Worm (Caenorhabditis elegans): ENCODE results near the gene srw-138.
"Not testable (repeated sequence)": the region's sequence is repeated elsewhere in the genome, so short reads cannot be mapped to it uniquely, and the experiment has no call there.

DNA sequence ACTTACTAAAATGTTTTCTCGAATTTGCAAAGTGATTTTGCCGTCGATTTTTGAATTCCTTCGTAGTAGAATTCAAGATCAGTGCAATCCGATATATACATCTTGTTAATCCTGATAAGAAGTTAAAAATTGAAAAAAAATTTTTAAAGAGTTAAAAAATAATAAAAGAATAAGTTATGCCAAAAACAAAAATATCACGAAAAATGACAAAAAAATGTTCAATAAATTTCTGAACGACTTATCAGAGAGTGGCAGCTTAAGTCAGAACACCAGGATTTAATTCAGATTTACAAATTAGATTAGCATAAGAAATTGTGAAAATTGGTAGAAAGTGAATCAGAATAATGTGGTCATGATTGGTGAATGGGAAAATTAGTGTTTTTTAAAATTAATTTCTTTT, 10.8 kb downstream of the srw-138 start, which contains the start of gene srw-122:
- TF ChIP-seq him-1, dao-5, W03F9.2 (tag; optimal IDR thresholded peaks at IDR 0.05): not testable (repeated sequence)
